Worm (Caenorhabditis elegans) whole organism, young adult: Measurements from ENCODE around the gene C06A12.19.

ENCODE experiments used
- B0035.1 ChIP-seq: sonication (generic microtip); optimal IDR thresholded peaks from 2 replicates; lab custom pipeline; 2016; ENCODE audit warnings: missing genetic modification characterization, mild to moderate bottlenecking, missing compliant biosample characterization, missing genotype, missing genetic modification reagents
- C17E4.6 ChIP-seq: fragments of 200-800 bp; sonication (Bioruptor generic); IDR thresholded peaks from 2 replicates; pipeline ENCODE4 v1.3.6; 2022; ENCODE audit warnings: missing genetic modification reagents, missing genetic modification characterization, missing compliant biosample characterization
- F33H1.4 ChIP-seq: fragments of 200-800 bp; sonication (Bioruptor generic); IDR thresholded peaks from 2 replicates; pipeline ENCODE4 v1.3.6; 2022; ENCODE audit warnings: missing genetic modification reagents, missing genetic modification characterization, missing compliant biosample characterization
- F57C9.4 ChIP-seq: sonication (generic microtip); optimal IDR thresholded peaks from 2 replicates; lab custom pipeline; 2017; ENCODE audit warnings: mild to moderate bottlenecking, missing genetic modification characterization, missing compliant biosample characterization
- K11D2.4 ChIP-seq: fragments of 200-800 bp; sonication (Bioruptor generic); IDR thresholded peaks from 2 replicates; pipeline ENCODE4 v1.3.6; 2022; ENCODE audit warnings: missing genetic modification reagents, missing genetic modification characterization, missing compliant biosample characterization
- Y53G8AR.9 ChIP-seq: fragments of 200-800 bp; sonication (Bioruptor generic); conservative IDR thresholded peaks from 2 replicates; pipeline ENCODE4 v1.3.6; 2022; ENCODE audit warnings: missing genetic modification reagents, missing genetic modification characterization, missing compliant biosample characterization
- ZK185.1 ChIP-seq: sonication (generic microtip); optimal IDR thresholded peaks from 2 replicates; lab custom pipeline; 2016; ENCODE audit warnings: mild to moderate bottlenecking, missing genetic modification characterization, missing compliant biosample characterization; ENCODE audit not compliant: poor library complexity, severe bottlenecking
- athp-1 ChIP-seq: sonication (generic microtip); optimal IDR thresholded peaks from 2 replicates; lab custom pipeline; 2017; ENCODE audit warnings: mild to moderate bottlenecking, missing genetic modification characterization, missing compliant biosample characterization
- bed-1 ChIP-seq: fragments of 200-800 bp; sonication (Bioruptor generic); IDR thresholded peaks from 2 replicates; pipeline ENCODE4 v1.3.6; 2022; ENCODE audit warnings: missing genetic modification reagents, missing genetic modification characterization, missing compliant biosample characterization
- ccch-3 ChIP-seq: fragments of 200-800 bp; sonication (Bioruptor generic); optimal IDR thresholded peaks from 2 replicates; lab custom pipeline; 2018; ENCODE audit warnings: mild to moderate bottlenecking, missing genetic modification characterization, missing compliant biosample characterization
- cebp-2 ChIP-seq: fragments of 200-800 bp; sonication (Bioruptor generic); IDR thresholded peaks from 2 replicates; pipeline ENCODE4 v1.3.6; 2022; ENCODE audit warnings: missing genetic modification characterization, missing compliant biosample characterization
- ceh-100 ChIP-seq: fragments of 200-800 bp; sonication (Bioruptor generic); IDR thresholded peaks from 2 replicates; pipeline ENCODE4 v1.3.6; 2022; ENCODE audit warnings: missing genetic modification reagents, missing genetic modification characterization, missing compliant biosample characterization
- ceh-27 ChIP-seq: fragments of 200-800 bp; sonication (Bioruptor generic); optimal IDR thresholded peaks from 2 replicates; lab custom pipeline; 2018; ENCODE audit warnings: mild to moderate bottlenecking, missing genetic modification characterization, moderate library complexity, missing compliant biosample characterization
- ceh-58 ChIP-seq: fragments of 200-800 bp; sonication (Bioruptor generic); IDR thresholded peaks from 2 replicates; pipeline ENCODE4 v1.3.6; 2022; ENCODE audit warnings: missing genetic modification characterization, missing compliant biosample characterization
- dpl-1 ChIP-seq: fragments of 150-350 bp; optimal IDR thresholded peaks from 2 replicates; lab custom pipeline; 2014; ENCODE audit warnings: missing biosample characterization, missing genetic modification reagents, missing genetic modification characterization
- efl-1 ChIP-seq: fragments of 150-350 bp; optimal IDR thresholded peaks from 2 replicates; lab custom pipeline; 2014; ENCODE audit warnings: missing biosample characterization, missing genetic modification reagents, missing genetic modification characterization
- egl-18 ChIP-seq: fragments of 200-800 bp; sonication (Bioruptor generic); IDR thresholded peaks from 2 replicates; pipeline ENCODE4 v1.3.6; 2022; ENCODE audit warnings: missing genetic modification reagents, missing genetic modification characterization, missing compliant biosample characterization
- egl-44 ChIP-seq: fragments of 200-800 bp; sonication (Bioruptor generic); IDR thresholded peaks from 2 replicates; pipeline ENCODE4 v1.3.6; 2022; ENCODE audit warnings: missing genetic modification reagents, missing genetic modification characterization, missing compliant biosample characterization
- egrh-3 ChIP-seq: fragments of 200-800 bp; sonication (Bioruptor generic); IDR thresholded peaks from 2 replicates; pipeline ENCODE4 v1.3.6; 2022; ENCODE audit warnings: missing genetic modification reagents, missing genetic modification characterization, missing compliant biosample characterization
- hlh-12 ChIP-seq: sonication (generic microtip); optimal IDR thresholded peaks from 2 replicates; lab custom pipeline; 2016; ENCODE audit warnings: missing genetic modification characterization, missing compliant biosample characterization
- hrde-1 ChIP-seq: sonication (generic microtip); optimal IDR thresholded peaks from 2 replicates; lab custom pipeline; 2016; ENCODE audit warnings: missing genetic modification characterization, mild to moderate bottlenecking, missing compliant biosample characterization, moderate library complexity, missing genotype, missing genetic modification reagents, borderline replicate concordance
- hsf-1 ChIP-seq: fragments of 200-800 bp; sonication (Bioruptor generic); IDR thresholded peaks from 2 replicates; pipeline ENCODE4 v1.3.6; 2022; ENCODE audit warnings: missing genetic modification reagents, missing genetic modification characterization, missing compliant biosample characterization
- let-607 ChIP-seq, 2 experiments: fragments of 200-800 bp in 1 of 2; sonication (Bioruptor generic) in 1 of 2; sonication (generic microtip) in 1 of 2; optimal IDR thresholded peaks; 2 replicates each; lab custom pipeline; 2016 to 2018; ENCODE audit warnings: mild to moderate bottlenecking in 2 of 2, missing compliant biosample characterization in 2 of 2, missing genetic modification characterization in 2 of 2, moderate library complexity in 2 of 2, missing genotype in 1 of 2
- lsl-1 ChIP-seq: fragments of 200-800 bp; sonication (Bioruptor generic); optimal IDR thresholded peaks from 2 replicates; lab custom pipeline; 2018; ENCODE audit warnings: mild to moderate bottlenecking, missing genetic modification characterization, moderate library complexity, missing compliant biosample characterization
- madf-8 ChIP-seq: fragments of 200-800 bp; sonication (Bioruptor generic); conservative IDR thresholded peaks from 2 replicates; pipeline ENCODE4 v1.3.6; 2022; ENCODE audit warnings: missing genetic modification reagents, missing genetic modification characterization, missing compliant biosample characterization
- mcd-1 ChIP-seq: fragments of 200-800 bp; sonication (Bioruptor generic); IDR thresholded peaks from 2 replicates; pipeline ENCODE4 v1.3.6; 2022; ENCODE audit warnings: missing genetic modification reagents, missing genetic modification characterization, missing compliant biosample characterization
- nhr-120 ChIP-seq: fragments of 200-800 bp; sonication (Bioruptor generic); IDR thresholded peaks from 2 replicates; pipeline ENCODE4 v1.3.6; 2022; ENCODE audit warnings: missing genetic modification characterization, missing compliant biosample characterization
- nhr-27 ChIP-seq: fragments of 200-800 bp; sonication (Bioruptor generic); optimal IDR thresholded peaks from 2 replicates; lab custom pipeline; 2018; ENCODE audit warnings: mild to moderate bottlenecking, missing genetic modification characterization, moderate library complexity, missing compliant biosample characterization
- nhr-80 ChIP-seq: sonication (generic microtip); optimal IDR thresholded peaks from 2 replicates; lab custom pipeline; 2016; ENCODE audit warnings: missing genetic modification characterization, missing compliant biosample characterization
- pbrm-1 ChIP-seq: fragments of 200-800 bp; sonication (Bioruptor generic); IDR thresholded peaks from 2 replicates; pipeline ENCODE4 v1.3.6; 2022; ENCODE audit warnings: missing genetic modification reagents, missing genetic modification characterization, missing compliant biosample characterization
- snpc-1.1 ChIP-seq: sonication (generic microtip); optimal IDR thresholded peaks from 2 replicates; lab custom pipeline; 2017; ENCODE audit warnings: missing genetic modification characterization, mild to moderate bottlenecking, missing compliant biosample characterization, antibody characterized with exemption, moderate library complexity, missing genotype, missing genetic modification reagents; ENCODE audit not compliant: insufficient read depth
- snpc-3.4 ChIP-seq: sonication (generic microtip); optimal IDR thresholded peaks from 2 replicates; lab custom pipeline; 2017; ENCODE audit warnings: missing genetic modification characterization, mild to moderate bottlenecking, missing compliant biosample characterization, antibody characterized with exemption, moderate library complexity, missing genotype, missing genetic modification reagents
- sptf-2 ChIP-seq: fragments of 200-800 bp; sonication (Bioruptor generic); optimal IDR thresholded peaks from 2 replicates; lab custom pipeline; 2018; ENCODE audit warnings: mild to moderate bottlenecking, missing genetic modification characterization, missing compliant biosample characterization
- tlf-1 ChIP-seq: fragments of 200-800 bp; sonication (Bioruptor generic); optimal IDR thresholded peaks from 2 replicates; lab custom pipeline; 2018; ENCODE audit warnings: mild to moderate bottlenecking, missing genetic modification characterization, missing compliant biosample characterization
- xnd-1 ChIP-seq: sonication (generic microtip); optimal IDR thresholded peaks from 2 replicates; lab custom pipeline; 2016; ENCODE audit warnings: missing genotype, missing genetic modification reagents, missing genetic modification characterization, missing compliant biosample characterization
- ztf-3 ChIP-seq: fragments of 200-800 bp; sonication (Bioruptor generic); optimal IDR thresholded peaks from 2 replicates; lab custom pipeline; 2018; ENCODE audit warnings: mild to moderate bottlenecking, missing genetic modification characterization, missing compliant biosample characterization

Gene C06A12.19

ce11 chrIV:17440001-17440400, at the start of gene C06A12.19:
C06A12.19 (minus strand) TSS chrIV:17440101.
- TF ChIP-seq snpc-3.4 (tag; lab: Kevin White, UChicago) (no peak), ccch-3 (no peak), snpc-1.1 (tag; lab: Kevin White, UChicago) (no peak), dpl-1 (GFP tag; lab: Kevin White, UChicago) (no peak), nhr-27 (tag; lab: Kevin White, UChicago) (no peak), egrh-3 (GFP tag; lab: Robert Waterston, UW) (no peak), athp-1 (tag; lab: Kevin White, UChicago) (no peak), bed-1 (GFP tag; lab: Robert Waterston, UW) (no peak), efl-1 (GFP tag; lab: Kevin White, UChicago) (no peak)

DNA sequence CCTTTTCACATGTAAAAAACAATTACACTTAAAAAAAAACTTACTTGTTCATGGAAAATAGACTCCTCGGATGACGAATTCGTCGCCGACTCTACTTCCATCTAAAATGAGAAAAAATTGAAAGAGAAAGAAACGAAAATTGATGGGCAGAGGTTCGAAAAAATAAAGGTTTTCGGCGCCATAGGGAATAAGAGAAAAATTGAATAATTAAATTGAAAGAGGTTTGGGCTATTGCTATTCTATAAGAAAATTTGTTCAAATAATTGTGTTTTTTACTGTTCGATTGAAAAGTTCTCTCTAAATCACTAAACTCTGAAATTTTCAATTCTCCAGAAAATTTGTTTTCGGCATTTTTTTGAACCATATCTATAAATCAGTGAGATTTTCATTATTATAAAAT, 43.3 kb upstream of the C06A12.19 start, which contains the start of gene rabr-2:
Gene rabr-2, minus strand, starts transcription at position 101 of the 400 bp plus-strand sequence.
- TF ChIP-seq hsf-1 (GFP tag; lab: Robert Waterston, UW) (no peak), egl-44 (GFP tag; lab: Robert Waterston, UW) (no peak), mcd-1 (GFP tag; lab: Robert Waterston, UW) (no peak), tlf-1 (GFP tag; lab: Kevin White, UChicago) (no peak), sptf-2 (GFP tag; lab: Kevin White, UChicago) (no peak), Y53G8AR.9 (GFP tag; lab: Robert Waterston, UW) (no peak), madf-8 (no peak), let-607 (tag; optimal IDR thresholded peaks at IDR 0.05; lab: Kevin White, UChicago) (no peak), lsl-1 (GFP tag; lab: Kevin White, UChicago) (no peak), pbrm-1 (GFP tag; lab: Robert Waterston, UW) (no peak), ceh-100 (GFP tag; lab: Robert Waterston, UW) (no peak), ZK185.1 (tag; lab: Kevin White, UChicago) (no peak), B0035.1 (tag; lab: Kevin White, UChicago) (no peak), bed-1 (GFP tag; lab: Robert Waterston, UW) (no peak), hlh-12 (tag; lab: Kevin White, UChicago) (no peak), nhr-120 (GFP tag; lab: Robert Waterston, UW) (no peak), egl-18 (GFP tag; lab: Robert Waterston, UW) (no peak), F33H1.4 (GFP tag; lab: Robert Waterston, UW) (no peak)

ce11 chrIV:17475743-17476142, 35.8 kb upstream of the C06A12.19 start, which contains the start of gene grl-24:
grl-24 (minus strand) TSS chrIV:17475843.
- no peak for TF ChIP-seq cebp-2
- no peak for TF ChIP-seq ceh-27
- TF ChIP-seq xnd-1 (tag; lab: Kevin White, UChicago): no peak
- no peak for TF ChIP-seq C17E4.6 (GFP tag; lab: Robert Waterston, UW)
- TF ChIP-seq hrde-1: no peak
- no peak for TF ChIP-seq K11D2.4
- TF ChIP-seq F57C9.4 (tag; lab: Kevin White, UChicago): no peak

ce11 chrIV:17475242-17475641, 35.3 kb upstream of the C06A12.19 start, which contains the start of gene F11E6.9:
F11E6.9 (minus strand) TSS chrIV:17475342.
- TF ChIP-seq nhr-80 (tag; lab: Kevin White, UChicago): no peak
- no peak for TF ChIP-seq ceh-58 (GFP tag; lab: Robert Waterston, UW)
- TF ChIP-seq ztf-3 (GFP tag; lab: Kevin White, UChicago): no peak
